Worm (Caenorhabditis elegans) whole organism, L1 larva: Measurements from ENCODE around the gene hrg-10.

ENCODE experiments used
- C16A3.4 ChIP-seq: fragments of 150-350 bp; optimal IDR thresholded peaks from 2 replicates; lab custom pipeline; 2014; ENCODE audit warnings: missing biosample characterization, missing genetic modification characterization
- C34B4.2 ChIP-seq: sonication (generic microtip); optimal IDR thresholded peaks from 2 replicates; lab custom pipeline; 2017; ENCODE audit warnings: mild to moderate bottlenecking, missing genetic modification characterization, missing compliant biosample characterization
- F16B12.6 ChIP-seq: fragments of 150-350 bp; optimal IDR thresholded peaks from 2 replicates; lab custom pipeline; 2014; ENCODE audit warnings: missing biosample characterization, missing genetic modification characterization
- aly-2 ChIP-seq: fragments of 150-350 bp; optimal IDR thresholded peaks from 2 replicates; lab custom pipeline; 2014; ENCODE audit warnings: missing biosample characterization, missing genetic modification characterization
- ama-1 ChIP-seq: fragments of 150-350 bp; optimal IDR thresholded peaks from 2 replicates; lab custom pipeline; 2014
- blmp-1 ChIP-seq: fragments of 150-350 bp; optimal IDR thresholded peaks from 2 replicates; lab custom pipeline; 2014; ENCODE audit warnings: missing biosample characterization, missing genetic modification characterization
- ceh-8 ChIP-seq: fragments of 200-800 bp; sonication (Bioruptor generic); optimal IDR thresholded peaks from 2 replicates; lab custom pipeline; 2018; ENCODE audit warnings: mild to moderate bottlenecking, missing genetic modification characterization, moderate library complexity, missing compliant biosample characterization
- ceh-90 ChIP-seq: sonication (generic microtip); optimal IDR thresholded peaks from 2 replicates; lab custom pipeline; 2016; ENCODE audit warnings: missing genetic modification characterization, missing compliant biosample characterization
- dpl-1 ChIP-seq, 3 experiments: fragments of 150-350 bp in 2 of 3; sonication (generic microtip) in 1 of 3; optimal IDR thresholded peaks; 2 replicates each; lab custom pipeline; 2014 to 2017; ENCODE audit warnings: missing biosample characterization in 3 of 3, missing genetic modification characterization in 3 of 3, missing genetic modification reagents in 3 of 3
- dsc-1 ChIP-seq: sonication (generic microtip); optimal IDR thresholded peaks from 2 replicates; lab custom pipeline; 2016; ENCODE audit warnings: mild to moderate bottlenecking, missing genetic modification characterization, missing compliant biosample characterization
- efl-1 ChIP-seq, 4 experiments: fragments of 150-350 bp; optimal IDR thresholded peaks in 3 of 4; peaks in 1 of 4; 1 replicate in 1 of 4; 2 replicates in 3 of 4; lab custom pipeline; 2014; ENCODE audit warnings: missing biosample characterization in 2 of 4, missing genetic modification characterization in 2 of 4, missing genetic modification reagents in 2 of 4
- efl-3 ChIP-seq: fragments of 200-800 bp; sonication (Bioruptor generic); optimal IDR thresholded peaks from 2 replicates; lab custom pipeline; 2018; ENCODE audit warnings: mild to moderate bottlenecking, missing genetic modification characterization, missing compliant biosample characterization
- egl-27 ChIP-seq, 2 experiments: fragments of 150-350 bp in 1 of 2; sonication (generic microtip); optimal IDR thresholded peaks; 3 replicates each; lab custom pipeline; 2017 to 2018; ENCODE audit warnings: missing biosample characterization in 2 of 2, missing genetic modification characterization in 2 of 2, missing genetic modification reagents in 2 of 2
- grh-1 ChIP-seq: fragments of 200-800 bp; sonication (Bioruptor generic); IDR thresholded peaks from 2 replicates; pipeline ENCODE4 v1.3.6; 2022; ENCODE audit warnings: missing genetic modification reagents, missing genetic modification characterization, missing compliant biosample characterization
- lin-14 ChIP-seq: fragments of 200-800 bp; sonication (Bioruptor generic); optimal IDR thresholded peaks from 2 replicates; lab custom pipeline; 2018; ENCODE audit warnings: mild to moderate bottlenecking, missing genetic modification characterization, moderate library complexity, missing compliant biosample characterization
- lin-15B ChIP-seq: fragments of 150-350 bp; sonication (generic microtip); optimal IDR thresholded peaks from 3 replicates; lab custom pipeline; 2014; ENCODE audit warnings: missing biosample characterization, missing genetic modification characterization
- lsy-2 ChIP-seq, 2 experiments: fragments of 150-350 bp; optimal IDR thresholded peaks; 2 replicates each; lab custom pipeline; 2014; ENCODE audit warnings: missing biosample characterization in 2 of 2, missing genetic modification characterization in 2 of 2
- mep-1 ChIP-seq: fragments of 150-350 bp; optimal IDR thresholded peaks from 2 replicates; lab custom pipeline; 2014; ENCODE audit warnings: missing biosample characterization, missing genetic modification characterization
- nhr-11 ChIP-seq: fragments of 150-350 bp; optimal IDR thresholded peaks from 2 replicates; lab custom pipeline; 2014; ENCODE audit warnings: missing biosample characterization, missing genetic modification characterization
- nhr-19 ChIP-seq: fragments of 200-800 bp; sonication (Bioruptor generic); conservative IDR thresholded peaks from 2 replicates; pipeline ENCODE4 v1.3.6; 2022; ENCODE audit warnings: missing genetic modification characterization, missing compliant biosample characterization
- nhr-20 ChIP-seq: sonication (generic microtip); optimal IDR thresholded peaks from 2 replicates; lab custom pipeline; 2016; ENCODE audit warnings: mild to moderate bottlenecking, missing genetic modification characterization, missing compliant biosample characterization
- nhr-76 ChIP-seq: sonication (generic microtip); optimal IDR thresholded peaks from 2 replicates; lab custom pipeline; 2017; ENCODE audit warnings: missing biosample characterization, missing genetic modification characterization
- nhr-77 ChIP-seq: fragments of 150-350 bp; optimal IDR thresholded peaks from 2 replicates; lab custom pipeline; 2014; ENCODE audit warnings: missing biosample characterization, missing genetic modification characterization
- nhr-84 ChIP-seq: sonication (generic microtip); optimal IDR thresholded peaks from 2 replicates; lab custom pipeline; 2017; ENCODE audit warnings: missing biosample characterization, missing genetic modification characterization
- nhr-90 ChIP-seq: sonication (generic microtip); optimal IDR thresholded peaks from 2 replicates; lab custom pipeline; 2016; ENCODE audit warnings: mild to moderate bottlenecking, missing genetic modification characterization, missing compliant biosample characterization; ENCODE audit not compliant: poor library complexity
- rnt-1 ChIP-seq: sonication (generic microtip); optimal IDR thresholded peaks from 2 replicates; lab custom pipeline; 2016; ENCODE audit warnings: mild to moderate bottlenecking, missing genetic modification characterization, moderate library complexity, missing compliant biosample characterization
- skn-1 ChIP-seq: fragments of 150-350 bp; optimal IDR thresholded peaks from 2 replicates; lab custom pipeline; 2014; ENCODE audit warnings: missing biosample characterization, missing genetic modification characterization
- snpc-4 ChIP-seq: fragments of 150-350 bp; optimal IDR thresholded peaks from 2 replicates; lab custom pipeline; 2014; ENCODE audit warnings: missing biosample characterization, missing genetic modification characterization
- sox-4 ChIP-seq: sonication (generic microtip); optimal IDR thresholded peaks from 2 replicates; lab custom pipeline; 2016; ENCODE audit warnings: missing genetic modification characterization, missing compliant biosample characterization
- sup-37 ChIP-seq: fragments of 200-800 bp; sonication (Bioruptor generic); optimal IDR thresholded peaks from 2 replicates; lab custom pipeline; 2018; ENCODE audit warnings: mild to moderate bottlenecking, missing genetic modification characterization, missing compliant biosample characterization
- swsn-7 ChIP-seq: sonication (generic microtip); optimal IDR thresholded peaks from 2 replicates; lab custom pipeline; 2016; ENCODE audit warnings: missing genetic modification characterization, missing compliant biosample characterization
- unc-62 ChIP-seq: fragments of 150-350 bp; optimal IDR thresholded peaks from 2 replicates; lab custom pipeline; 2014; ENCODE audit warnings: missing biosample characterization, missing genetic modification reagents, missing genetic modification characterization
- unc-98 ChIP-seq: fragments of 200-800 bp; sonication (Bioruptor generic); IDR thresholded peaks from 2 replicates; pipeline ENCODE4 v1.3.6; 2022; ENCODE audit warnings: missing genetic modification characterization, missing compliant biosample characterization
- ztf-11 ChIP-seq, 2 experiments: sonication (generic microtip); optimal IDR thresholded peaks; 2 replicates each; lab custom pipeline; 2016 to 2017; ENCODE audit warnings: missing genetic modification characterization in 2 of 2, missing biosample characterization in 1 of 2, missing compliant biosample characterization in 1 of 2
- ztf-4 ChIP-seq: fragments of 150-350 bp; optimal IDR thresholded peaks from 2 replicates; lab custom pipeline; 2014; ENCODE audit warnings: missing biosample characterization, missing genetic modification characterization

The hrg-10 gene

ce11 chrV:19001016-19001415 lies 43.9 kb upstream of the hrg-10 start, which contains the start of gene Y39B6A.34 (continued):
- TF ChIP-seq ama-1 (lab: Kevin White, UChicago), result no peak
- TF ChIP-seq blmp-1 (tag; lab: Kevin White, UChicago), result no peak
- TF ChIP-seq swsn-7 (tag; lab: Kevin White, UChicago), result peak; percentile 36
- no peak for TF ChIP-seq sox-4 (tag; lab: Kevin White, UChicago)

ce11 chrV:19000542-19000941 lies 43.4 kb upstream of the hrg-10 start:
- TF ChIP-seq rnt-1 (tag; lab: Kevin White, UChicago), result no peak
- TF ChIP-seq skn-1 (tag; lab: Kevin White, UChicago), result no peak
- TF ChIP-seq nhr-20 (tag; lab: Kevin White, UChicago), result no peak
- TF ChIP-seq nhr-19 (GFP tag; lab: Robert Waterston, UW), result no peak
- TF ChIP-seq dpl-1 (GFP tag; optimal IDR thresholded peaks at IDR 0.05; lab: Kevin White, UChicago), result no peak
- TF ChIP-seq ceh-90 (tag; lab: Kevin White, UChicago), result no peak
- no peak for TF ChIP-seq mep-1 (tag; lab: Kevin White, UChicago)
- TF ChIP-seq lin-15B (tag; lab: Kevin White, UChicago), result no peak
- TF ChIP-seq grh-1 (GFP tag; lab: Robert Waterston, UW), result no peak
- no peak for TF ChIP-seq nhr-76 (tag; lab: Kevin White, UChicago)

ce11 chrV:18998045-18998444 lies 40.9 kb upstream of the hrg-10 start, which contains the start of gene tgt-2:
Gene tgt-2 (plus strand): TSS chrV:18998345.
- TF ChIP-seq lin-15B (tag; lab: Kevin White, UChicago) (no peak), mep-1 (tag; lab: Kevin White, UChicago) (no peak), unc-62 (no peak), aly-2 (tag; lab: Kevin White, UChicago) (no peak), lin-14 (no peak), egl-27 (tag; optimal IDR thresholded peaks at IDR 0.05; lab: Kevin White, UChicago) (no peak), blmp-1 (tag; lab: Kevin White, UChicago) (no peak), C34B4.2 (tag; lab: Kevin White, UChicago) (no peak), efl-1 (optimal IDR thresholded peaks at IDR 0.05; lab: Kevin White, UChicago) (no peak), efl-1 (GFP tag; optimal IDR thresholded peaks at IDR 0.05 in 1 of 2; lab: Kevin White, UChicago) (no peak), efl-3 (no peak), dsc-1 (tag; lab: Kevin White, UChicago) (no peak), ztf-11 (tag; optimal IDR thresholded peaks at IDR 0.05; lab: Kevin White, UChicago) (no peak), nhr-84 (tag; lab: Kevin White, UChicago) (no peak), nhr-90 (tag; lab: Kevin White, UChicago) (no peak), snpc-4 (tag; lab: Kevin White, UChicago) (no peak), sup-37 (GFP tag; lab: Kevin White, UChicago) (no peak), ztf-4 (tag; lab: Kevin White, UChicago) (no peak)
- TF ChIP-seq, all 84 proteins: peak for 0

- no peak for TF ChIP-seq F16B12.6
- no peak for TF ChIP-seq snpc-4 (tag; lab: Kevin White, UChicago)
- no peak for TF ChIP-seq nhr-11
- TF ChIP-seq unc-98 (GFP tag; lab: Robert Waterston, UW), result no peak
- no peak for TF ChIP-seq lsy-2 (tag; optimal IDR thresholded peaks at IDR 0.05; lab: Kevin White, UChicago)
- no peak for TF ChIP-seq nhr-76 (tag; lab: Kevin White, UChicago)
- TF ChIP-seq nhr-77 (tag; lab: Kevin White, UChicago), result no peak
- no peak for TF ChIP-seq ceh-8
- TF ChIP-seq C16A3.4 (tag; lab: Kevin White, UChicago), result no peak
These were observed 36.4 kb upstream of the hrg-10 start, which contains the start of gene gtf-2F2 for ce11 chrV:18993535-18993990. Gene gtf-2F2 (plus strand): TSS chrV:18993940.
